Fruit fly (Drosophila melanogaster) whole organism, embryonic: ENCODE results near the gene Tti1.

Experiments used
- Atf-2 ChIP-seq: fragments of 200-800 bp; sonication (Bioruptor generic); optimal IDR thresholded peaks from 2 replicates; lab custom pipeline; 2016; ENCODE audit warnings: missing biosample characterization, missing genetic modification characterization
- Atf3 ChIP-seq: fragments of 200-800 bp; sonication (Bioruptor generic); optimal IDR thresholded peaks from 3 replicates; lab custom pipeline; 2016; ENCODE audit warnings: missing biosample characterization, missing genetic modification characterization
- BEAF-32 ChIP-seq: fragments of 200-800 bp; sonication (Bioruptor generic); optimal IDR thresholded peaks from 3 replicates; lab custom pipeline; 2017; ENCODE audit warnings: missing biosample characterization, missing genetic modification characterization, mild to moderate bottlenecking, moderate library complexity, missing genetic modification reagents
- CG10267 ChIP-seq: fragments of 200-800 bp; sonication (Bioruptor generic); optimal IDR thresholded peaks from 2 replicates; lab custom pipeline; 2018; ENCODE audit warnings: missing biosample characterization, mild to moderate bottlenecking, missing genetic modification characterization, moderate library complexity
- CG10565 ChIP-seq: fragments of 200-800 bp; sonication (Bioruptor generic); optimal IDR thresholded peaks from 3 replicates; lab custom pipeline; 2016; ENCODE audit warnings: missing biosample characterization, mild to moderate bottlenecking, missing genetic modification characterization
- CG13424 ChIP-seq: fragments of 200-800 bp; sonication (Bioruptor generic); optimal IDR thresholded peaks from 2 replicates; lab custom pipeline; 2019; ENCODE audit warnings: missing biosample characterization, mild to moderate bottlenecking, missing genetic modification characterization, moderate library complexity
- CG15479 ChIP-seq: fragments of 200-800 bp; sonication (Bioruptor generic); optimal IDR thresholded peaks from 3 replicates; lab custom pipeline; 2019; ENCODE audit warnings: missing biosample characterization, mild to moderate bottlenecking, missing genetic modification characterization, moderate library complexity
- CG1647 ChIP-seq: fragments of 200-800 bp; sonication (Bioruptor generic); optimal IDR thresholded peaks from 3 replicates; lab custom pipeline; 2016; ENCODE audit warnings: missing biosample characterization, missing genetic modification characterization
- CG17568 ChIP-seq: fragments of 200-800 bp; sonication (Bioruptor generic); optimal IDR thresholded peaks from 2 replicates; lab custom pipeline; 2018; ENCODE audit warnings: missing biosample characterization, mild to moderate bottlenecking, missing genetic modification characterization, moderate library complexity
- CG17912 ChIP-seq: fragments of 200-800 bp; sonication (Bioruptor generic); optimal IDR thresholded peaks from 2 replicates; lab custom pipeline; 2018; ENCODE audit warnings: missing biosample characterization, mild to moderate bottlenecking, missing genetic modification characterization
- CG6765 ChIP-seq: fragments of 200-800 bp; sonication (Bioruptor generic); optimal IDR thresholded peaks from 3 replicates; lab custom pipeline; 2017; ENCODE audit warnings: missing biosample characterization, mild to moderate bottlenecking, missing genetic modification characterization
- CG7357 ChIP-seq: fragments of 200-800 bp; sonication (Bioruptor generic); IDR thresholded peaks from 3 replicates; pipeline ENCODE4 v1.3.6; 2022; ENCODE audit warnings: missing biosample characterization, missing genetic modification characterization
- CG7987 ChIP-seq: fragments of 200-800 bp; sonication (Bioruptor generic); optimal IDR thresholded peaks from 2 replicates; lab custom pipeline; 2018; ENCODE audit warnings: missing biosample characterization, mild to moderate bottlenecking, missing genetic modification characterization, moderate library complexity
- ERR ChIP-seq: fragments of 200-800 bp; sonication (Bioruptor generic); optimal IDR thresholded peaks from 2 replicates; lab custom pipeline; 2016; ENCODE audit warnings: missing biosample characterization, missing genetic modification characterization
- Eip74EF ChIP-seq, 2 experiments: fragments of 200-800 bp in 1 of 2; fragments of >200 bp in 1 of 2; sonication (Bioruptor generic) in 1 of 2; optimal IDR thresholded peaks; 2 replicates each; lab custom pipeline; 2017 to 2019; ENCODE audit warnings: missing biosample characterization in 2 of 2, missing genetic modification characterization in 2 of 2, mild to moderate bottlenecking in 1 of 2, moderate library complexity in 1 of 2
- Ets97D ChIP-seq: fragments of 200-800 bp; sonication (Bioruptor generic); optimal IDR thresholded peaks from 3 replicates; lab custom pipeline; 2016; ENCODE audit warnings: missing biosample characterization, missing genetic modification characterization
- Fer3 ChIP-seq: fragments of 200-800 bp; sonication (Bioruptor generic); optimal IDR thresholded peaks from 2 replicates; lab custom pipeline; 2018; ENCODE audit warnings: missing biosample characterization, mild to moderate bottlenecking, missing genetic modification characterization, moderate library complexity
- HHEX ChIP-seq: fragments of 200-800 bp; sonication (Bioruptor generic); optimal IDR thresholded peaks from 3 replicates; lab custom pipeline; 2017; ENCODE audit warnings: missing biosample characterization, mild to moderate bottlenecking, missing genetic modification characterization, missing genetic modification reagents
- HLH4C ChIP-seq: fragments of 200-800 bp; sonication (Bioruptor generic); IDR thresholded peaks from 3 replicates; pipeline ENCODE4 v1.3.6; 2022; ENCODE audit warnings: missing biosample characterization, missing genetic modification characterization; ENCODE audit not compliant: partially characterized antibody
- NC2α ChIP-seq: fragments of 200-800 bp; sonication (Bioruptor generic); optimal IDR thresholded peaks from 2 replicates; lab custom pipeline; 2016; ENCODE audit warnings: missing biosample characterization, missing genetic modification characterization
- Optix ChIP-seq: fragments of 200-800 bp; sonication (Bioruptor generic); IDR thresholded peaks from 3 replicates; pipeline ENCODE4 v1.3.6; 2022; ENCODE audit warnings: missing biosample characterization, missing genetic modification characterization
- Rfx ChIP-seq: fragments of 200-800 bp; sonication (Bioruptor generic); IDR thresholded peaks from 2 replicates; pipeline ENCODE4 v1.3.6; 2022; ENCODE audit warnings: missing biosample characterization, missing genetic modification characterization
- Stat92E ChIP-seq, 3 experiments: fragments of >200 bp in 2 of 3; fragments of 200-800 bp in 1 of 3; sonication (Bioruptor generic) in 1 of 3; optimal IDR thresholded peaks; 2 replicates each; lab custom pipeline; 2017 to 2019; ENCODE audit warnings: missing biosample characterization in 3 of 3, missing genetic modification characterization in 3 of 3, mild to moderate bottlenecking in 1 of 3, moderate library complexity in 1 of 3
- Tbp ChIP-seq: fragments of >200 bp; optimal IDR thresholded peaks from 2 replicates; lab custom pipeline; 2018; ENCODE audit warnings: missing biosample characterization, missing genetic modification characterization
- ab ChIP-seq: fragments of 200-800 bp; sonication (Bioruptor generic); optimal IDR thresholded peaks from 2 replicates; lab custom pipeline; 2016; ENCODE audit warnings: missing biosample characterization, missing genetic modification characterization
- bigmax ChIP-seq: fragments of 200-800 bp; sonication (Bioruptor generic); optimal IDR thresholded peaks from 2 replicates; lab custom pipeline; 2018; ENCODE audit warnings: missing biosample characterization, mild to moderate bottlenecking, missing genetic modification characterization
- bowl ChIP-seq: fragments of 200-800 bp; sonication (Bioruptor generic); IDR thresholded peaks from 2 replicates; pipeline ENCODE4 v1.3.6; 2022; ENCODE audit warnings: missing biosample characterization, missing genetic modification characterization
- cad ChIP-seq: fragments of >200 bp; optimal IDR thresholded peaks from 2 replicates; lab custom pipeline; 2017; ENCODE audit warnings: missing biosample characterization, missing genetic modification characterization
- chm ChIP-seq: fragments of 200-800 bp; sonication (Bioruptor generic); IDR thresholded peaks from 2 replicates; pipeline ENCODE4 v1.3.6; 2022; ENCODE audit warnings: missing biosample characterization, missing genetic modification characterization
- chn ChIP-seq: fragments of 200-800 bp; sonication (Bioruptor generic); optimal IDR thresholded peaks from 2 replicates; lab custom pipeline; 2016; ENCODE audit warnings: missing biosample characterization, missing genetic modification characterization
- crp ChIP-seq, 2 experiments: fragments of 200-800 bp; sonication (Bioruptor generic); optimal IDR thresholded peaks; 2 replicates in 1 of 2; 3 replicates in 1 of 2; lab custom pipeline; 2017; ENCODE audit warnings: missing biosample characterization in 2 of 2, missing genetic modification characterization in 2 of 2, mild to moderate bottlenecking in 1 of 2, moderate library complexity in 1 of 2
- cwo ChIP-seq: fragments of 200-800 bp; sonication (Bioruptor generic); optimal IDR thresholded peaks from 3 replicates; lab custom pipeline; 2017; ENCODE audit warnings: missing biosample characterization, missing genetic modification characterization, mild to moderate bottlenecking, moderate library complexity, missing genetic modification reagents
- da ChIP-seq: fragments of 200-800 bp; sonication (Bioruptor generic); optimal IDR thresholded peaks from 2 replicates; lab custom pipeline; 2016; ENCODE audit warnings: missing biosample characterization, missing genetic modification characterization
- fd96Cb ChIP-seq: fragments of 200-800 bp; sonication (Bioruptor generic); optimal IDR thresholded peaks from 2 replicates; lab custom pipeline; 2018; ENCODE audit warnings: missing biosample characterization, mild to moderate bottlenecking, missing genetic modification characterization, moderate library complexity
- gsb-n ChIP-seq: fragments of 200-800 bp; sonication (Bioruptor generic); optimal IDR thresholded peaks from 3 replicates; lab custom pipeline; 2018; ENCODE audit warnings: missing biosample characterization, mild to moderate bottlenecking, missing genetic modification characterization
- ham ChIP-seq: fragments of 200-800 bp; sonication (Bioruptor generic); IDR thresholded peaks from 2 replicates; pipeline ENCODE4 v1.3.6; 2022; ENCODE audit warnings: missing biosample characterization, missing genetic modification characterization
- hkb ChIP-seq, 2 experiments: fragments of 200-800 bp in 1 of 2; fragments of >200 bp in 1 of 2; sonication (Bioruptor generic) in 1 of 2; IDR thresholded peaks in 1 of 2; optimal IDR thresholded peaks in 1 of 2; 2 replicates each; pipeline versions ENCODE4 v1.3.6 to Lab custom; 2017 to 2022; ENCODE audit warnings: missing biosample characterization in 1 of 2, missing genetic modification characterization in 1 of 2
- luna ChIP-seq: fragments of 200-800 bp; sonication (Bioruptor generic); optimal IDR thresholded peaks from 2 replicates; lab custom pipeline; 2016; ENCODE audit warnings: missing biosample characterization, missing genetic modification characterization
- pb ChIP-seq: fragments of 200-800 bp; sonication (Bioruptor generic); optimal IDR thresholded peaks from 3 replicates; lab custom pipeline; 2016; ENCODE audit warnings: missing biosample characterization, missing genetic modification characterization
- peb ChIP-seq: fragments of 200-800 bp; sonication (Bioruptor generic); IDR thresholded peaks from 2 replicates; pipeline ENCODE4 v1.3.6; 2022; ENCODE audit warnings: missing biosample characterization, missing genetic modification characterization
- pum ChIP-seq: fragments of 200-800 bp; sonication (Bioruptor generic); optimal IDR thresholded peaks from 2 replicates; lab custom pipeline; 2016; ENCODE audit warnings: missing biosample characterization, missing genetic modification characterization
- run ChIP-seq: fragments of 200-800 bp; sonication (Bioruptor generic); optimal IDR thresholded peaks from 3 replicates; lab custom pipeline; 2018; ENCODE audit warnings: missing biosample characterization, mild to moderate bottlenecking, missing genetic modification characterization
- scrt ChIP-seq: fragments of 200-800 bp; sonication (Bioruptor generic); optimal IDR thresholded peaks from 2 replicates; lab custom pipeline; 2018; ENCODE audit warnings: missing biosample characterization, mild to moderate bottlenecking, missing genetic modification characterization, moderate library complexity
- sens ChIP-seq: fragments of 200-800 bp; sonication (Bioruptor generic); peaks from one replicate; lab custom pipeline; 2016; ENCODE audit warnings: missing biosample characterization, missing genetic modification characterization
- sens-2 ChIP-seq: fragments of 200-800 bp; sonication (Bioruptor generic); IDR thresholded peaks from 2 replicates; pipeline ENCODE4 v1.3.6; 2022; ENCODE audit warnings: missing biosample characterization, missing genetic modification characterization
- vnd ChIP-seq: fragments of 200-800 bp; sonication (Bioruptor generic); IDR thresholded peaks from 3 replicates; pipeline ENCODE4 v1.3.6; 2022; ENCODE audit warnings: missing biosample characterization, missing genetic modification characterization; ENCODE audit not compliant: partially characterized antibody
- zf30C ChIP-seq: fragments of 200-800 bp; sonication (Bioruptor generic); optimal IDR thresholded peaks from 3 replicates; lab custom pipeline; 2018; ENCODE audit warnings: missing biosample characterization, mild to moderate bottlenecking, missing genetic modification characterization

The Tti1 gene

dm6 chr3R:9767620-9768592 lies 13.4 kb upstream of the Tti1 start, which contains the start of gene Naa80 (continued):
- TF ChIP-seq cwo (GFP tag; lab: Kevin White, UChicago) (peak; percentile 25), Optix (GFP tag; lab: Robert Waterston, UW) (no peak), BEAF-32 (GFP tag; lab: Kevin White, UChicago) (peak; percentile 56), pb (GFP tag; lab: Kevin White, UChicago) (peak; percentile 48), sens (peak; percentile 85), Ets97D (peak; percentile 87), CG7987 (GFP tag; lab: Kevin White, UChicago) (peak; percentile 66), vnd (no peak), Rfx (GFP tag; lab: Robert Waterston, UW) (peak; percentile 88), CG6765 (GFP tag; lab: Kevin White, UChicago) (peak; percentile 35), bigmax (GFP tag; lab: Kevin White, UChicago) (peak; percentile 40), bowl (GFP tag; lab: Robert Waterston, UW) (no peak), zf30C (GFP tag; lab: Kevin White, UChicago) (no peak), gsb-n (tag; lab: Kevin White, UChicago) (no peak), crp (GFP tag; optimal IDR thresholded peaks at IDR 0.05; lab: Kevin White, UChicago) (peak in 1 of 2 experiments; percentile 45), chm (peak; percentile 32; the same call in 1 of the 2 replicates), cad (no peak), Fer3 (tag; lab: Kevin White, UChicago) (peak; percentile 45), hkb (optimal IDR thresholded peaks at IDR 0.05; lab: Kevin White, UChicago) (peak; percentile 81), hkb (GFP tag; IDR thresholded peaks at IDR 0.05; lab: Robert Waterston, UW) (peak; percentile 37; the same call in 1 of the 2 replicates), Tbp (GFP tag; lab: Kevin White, UChicago) (peak; percentile 9), CG10565 (GFP tag; lab: Kevin White, UChicago) (no peak), run (no peak), Atf-2 (GFP tag; lab: Kevin White, UChicago) (no peak), Atf3 (GFP tag; lab: Kevin White, UChicago) (peak; percentile 45), Stat92E (GFP tag; optimal IDR thresholded peaks at IDR 0.05; lab: Kevin White, UChicago) (peak in 1 of 3 experiments; percentile 24), CG17912 (GFP tag; lab: Kevin White, UChicago) (peak; percentile 82), CG13424 (tag; lab: Kevin White, UChicago) (peak; percentile 52), da (GFP tag; lab: Kevin White, UChicago) (peak; percentile 38), CG10267 (tag; lab: Kevin White, UChicago) (peak; percentile 95), ham (no peak), luna (GFP tag; lab: Kevin White, UChicago) (peak; percentile 49), scrt (GFP tag; lab: Kevin White, UChicago) (no peak), ERR (GFP tag; lab: Kevin White, UChicago) (peak; percentile 82), NC2α (peak; percentile 57), HLH4C (GFP tag; lab: Robert Waterston, UW) (0 out of 3 replicates have a peak, but pooled peaks have one; percentile 23), CG15479 (GFP tag; lab: Kevin White, UChicago) (no peak), fd96Cb (tag; lab: Kevin White, UChicago) (no peak), peb (GFP tag; lab: Robert Waterston, UW) (no peak), chn (peak; percentile 80), HHEX (peak; percentile 66), CG1647 (GFP tag; lab: Kevin White, UChicago) (peak; percentile 73), CG7357 (GFP tag; lab: Robert Waterston, UW) (no peak), sens-2 (GFP tag; lab: Robert Waterston, UW) (no peak), Eip74EF (GFP tag; optimal IDR thresholded peaks at IDR 0.05; lab: Kevin White, UChicago) (no peak), ab (no peak), CG17568 (GFP tag; lab: Kevin White, UChicago) (no peak), pum (GFP tag; lab: Kevin White, UChicago) (peak; percentile 78)
